Worm (Caenorhabditis elegans) whole organism, early embryonic: ENCODE results near the gene R03H10.1.

Source experiments
- B0310.2 ChIP-seq: sonication (generic microtip); optimal IDR thresholded peaks from 2 replicates; lab custom pipeline; 2016; ENCODE audit warnings: mild to moderate bottlenecking, missing genetic modification characterization, missing compliant biosample characterization
- F13C5.2 ChIP-seq: sonication (generic microtip); optimal IDR thresholded peaks from 2 replicates; lab custom pipeline; 2017; ENCODE audit warnings: mild to moderate bottlenecking, missing genetic modification characterization, inconsistent platforms, missing compliant biosample characterization
- aly-1 ChIP-seq: sonication (generic microtip); optimal IDR thresholded peaks from 2 replicates; lab custom pipeline; 2016; ENCODE audit warnings: missing genetic modification characterization, missing compliant biosample characterization
- ama-1 ChIP-seq: fragments of 150-350 bp; optimal IDR thresholded peaks from 2 replicates; lab custom pipeline; 2014
- ceh-13 ChIP-seq: fragments of 200-800 bp; sonication (Bioruptor generic); optimal IDR thresholded peaks from 2 replicates; lab custom pipeline; 2018; ENCODE audit warnings: mild to moderate bottlenecking, missing genetic modification characterization, missing compliant biosample characterization
- ceh-36 ChIP-seq: sonication (generic microtip); optimal IDR thresholded peaks from 2 replicates; lab custom pipeline; 2016; ENCODE audit warnings: missing genetic modification characterization, inconsistent platforms, missing compliant biosample characterization
- ets-7 ChIP-seq: sonication (generic microtip); optimal IDR thresholded peaks from 2 replicates; lab custom pipeline; 2016; ENCODE audit warnings: missing genotype, missing genetic modification characterization, missing compliant biosample characterization
- flt-1 ChIP-seq: fragments of 200-800 bp; sonication (Bioruptor generic); IDR thresholded peaks from 2 replicates; pipeline ENCODE4 v1.3.6; 2022; ENCODE audit warnings: missing genetic modification characterization, missing compliant biosample characterization
- hmbx-1 ChIP-seq: sonication (generic microtip); optimal IDR thresholded peaks from 2 replicates; lab custom pipeline; 2016; ENCODE audit warnings: mild to moderate bottlenecking, missing genetic modification characterization, missing compliant biosample characterization
- hmg-4 ChIP-seq: fragments of 200-800 bp; sonication (Bioruptor generic); optimal IDR thresholded peaks from 2 replicates; lab custom pipeline; 2018; ENCODE audit warnings: mild to moderate bottlenecking, missing genetic modification characterization, missing compliant biosample characterization
- hnd-1 ChIP-seq: sonication (generic microtip); optimal IDR thresholded peaks from 2 replicates; lab custom pipeline; 2016; ENCODE audit warnings: missing genetic modification characterization, missing compliant biosample characterization
- pes-1 ChIP-seq: fragments of 200-800 bp; sonication (Bioruptor generic); IDR thresholded peaks from 2 replicates; pipeline ENCODE4 v1.3.6; 2022; ENCODE audit warnings: missing genetic modification reagents, missing genetic modification characterization, missing compliant biosample characterization
- scrt-1 ChIP-seq: fragments of 200-800 bp; sonication (Bioruptor generic); IDR thresholded peaks from 2 replicates; pipeline ENCODE4 v1.3.6; 2022; ENCODE audit warnings: missing genetic modification characterization, missing compliant biosample characterization
- sea-1 ChIP-seq: fragments of 200-800 bp; sonication (Bioruptor generic); conservative IDR thresholded peaks from 2 replicates; pipeline ENCODE4 v1.3.6; 2022; ENCODE audit warnings: missing genetic modification characterization, missing compliant biosample characterization
- tbx-11 ChIP-seq: fragments of 200-800 bp; sonication (Bioruptor generic); IDR thresholded peaks from 2 replicates; pipeline ENCODE4 v1.3.6; 2022; ENCODE audit warnings: missing genetic modification characterization, missing compliant biosample characterization
- tbx-37 ChIP-seq: fragments of 200-800 bp; sonication (Bioruptor generic); conservative IDR thresholded peaks from 2 replicates; pipeline ENCODE4 v1.3.6; 2022; ENCODE audit warnings: missing genetic modification reagents, missing genetic modification characterization, missing compliant biosample characterization
- tra-4 ChIP-seq: sonication (generic microtip); optimal IDR thresholded peaks from 2 replicates; lab custom pipeline; 2017; ENCODE audit warnings: missing genetic modification characterization, missing compliant biosample characterization

R03H10.1 gene

ce11 chrII:4211113-4211512 lies 31.1 kb downstream of the R03H10.1 start, which contains the start of gene F31D5.7:
Gene F31D5.7, plus strand, starts transcription at chrII:4211413.
- no peak for TF ChIP-seq B0310.2 (tag; lab: Kevin White, UChicago)
- TF ChIP-seq hnd-1 (tag; lab: Kevin White, UChicago), result no peak
- no peak for TF ChIP-seq F13C5.2 (tag; lab: Kevin White, UChicago)
- no peak for TF ChIP-seq flt-1 (GFP tag; lab: Robert Waterston, UW)
- TF ChIP-seq aly-1 (tag; lab: Kevin White, UChicago), result no peak
- TF ChIP-seq pes-1 (GFP tag; lab: Robert Waterston, UW), result no peak
- no peak for TF ChIP-seq tbx-11
- no peak for TF ChIP-seq sea-1 (GFP tag; lab: Robert Waterston, UW)
- TF ChIP-seq scrt-1 (GFP tag; lab: Robert Waterston, UW), result no peak
- TF ChIP-seq ceh-36 (tag; lab: Kevin White, UChicago), result no peak
- no peak for TF ChIP-seq ceh-13 (GFP tag; lab: Kevin White, UChicago)
- TF ChIP-seq ets-7 (tag; lab: Kevin White, UChicago), result no peak
- TF ChIP-seq hmbx-1, result no peak
- TF ChIP-seq ama-1 (lab: Kevin White, UChicago), result no peak
- TF ChIP-seq hmg-4, result no peak

- no peak for TF ChIP-seq tbx-11
- TF ChIP-seq ceh-13 (GFP tag; lab: Kevin White, UChicago), result no peak
- no peak for TF ChIP-seq pes-1 (GFP tag; lab: Robert Waterston, UW)
- TF ChIP-seq hmg-4, result no peak
- no peak for TF ChIP-seq flt-1 (GFP tag; lab: Robert Waterston, UW)
- TF ChIP-seq ets-7 (tag; lab: Kevin White, UChicago), result no peak
- no peak for TF ChIP-seq F13C5.2 (tag; lab: Kevin White, UChicago)
- TF ChIP-seq aly-1 (tag; lab: Kevin White, UChicago), result no peak
- no peak for TF ChIP-seq tra-4 (tag; lab: Kevin White, UChicago)
- no peak for TF ChIP-seq sea-1 (GFP tag; lab: Robert Waterston, UW)
- TF ChIP-seq tbx-37, result no peak
- TF ChIP-seq hmbx-1, result no peak
- TF ChIP-seq scrt-1 (GFP tag; lab: Robert Waterston, UW), result no peak
- no peak for TF ChIP-seq ama-1 (lab: Kevin White, UChicago)
Observed at ce11 chrII:4215318-4215717, 35.3 kb downstream of the R03H10.1 start, which contains the start of gene F31D5.2. Gene F31D5.2, plus strand, starts transcription at chrII:4215618.

- TF ChIP-seq tbx-11, result no peak
- no peak for TF ChIP-seq hmbx-1
- TF ChIP-seq ets-7 (tag; lab: Kevin White, UChicago), result no peak
- TF ChIP-seq tra-4 (tag; lab: Kevin White, UChicago), result no peak
- TF ChIP-seq ceh-36 (tag; lab: Kevin White, UChicago), result no peak
- no peak for TF ChIP-seq sea-1 (GFP tag; lab: Robert Waterston, UW)
- no peak for TF ChIP-seq hmg-4
- no peak for TF ChIP-seq ceh-13 (GFP tag; lab: Kevin White, UChicago)
- TF ChIP-seq F13C5.2 (tag; lab: Kevin White, UChicago), result no peak
- TF ChIP-seq aly-1 (tag; lab: Kevin White, UChicago), result no peak
- no peak for TF ChIP-seq tbx-37
- TF ChIP-seq scrt-1 (GFP tag; lab: Robert Waterston, UW), result no peak
Observed at ce11 chrII:4219062-4219461, 39.0 kb downstream of the R03H10.1 start, which contains the start of gene F31D5.1. Gene F31D5.1, plus strand, starts transcription at chrII:4219362.

- TF ChIP-seq B0310.2 (tag; lab: Kevin White, UChicago) (no peak), tbx-11 (no peak), scrt-1 (GFP tag; lab: Robert Waterston, UW) (no peak), hnd-1 (tag; lab: Kevin White, UChicago) (no peak), ceh-13 (GFP tag; lab: Kevin White, UChicago) (no peak), hmbx-1 (no peak), tbx-37 (no peak), hmg-4 (no peak), ama-1 (lab: Kevin White, UChicago) (no peak), ceh-36 (tag; lab: Kevin White, UChicago) (no peak), F13C5.2 (tag; lab: Kevin White, UChicago) (no peak), pes-1 (GFP tag; lab: Robert Waterston, UW) (no peak), tra-4 (tag; lab: Kevin White, UChicago) (no peak), aly-1 (tag; lab: Kevin White, UChicago) (no peak), ets-7 (tag; lab: Kevin White, UChicago) (no peak), sea-1 (GFP tag; lab: Robert Waterston, UW) (no peak), flt-1 (GFP tag; lab: Robert Waterston, UW) (no peak)
Observed at ce11 chrII:4222469-4222868, 42.4 kb downstream of the R03H10.1 start.

ce11 chrII:4222983-4223382 lies 42.9 kb downstream of the R03H10.1 start, which contains the start of gene C16A11.5:
Gene C16A11.5, plus strand, starts transcription at chrII:4223305.
- TF ChIP-seq tbx-37 (no peak), pes-1 (GFP tag; lab: Robert Waterston, UW) (no peak), sea-1 (GFP tag; lab: Robert Waterston, UW) (no peak), hnd-1 (tag; lab: Kevin White, UChicago) (no peak), tbx-11 (no peak), ets-7 (tag; lab: Kevin White, UChicago) (no peak), F13C5.2 (tag; lab: Kevin White, UChicago) (no peak), ama-1 (lab: Kevin White, UChicago) (no peak), B0310.2 (tag; lab: Kevin White, UChicago) (no peak), flt-1 (GFP tag; lab: Robert Waterston, UW) (no peak), tra-4 (tag; lab: Kevin White, UChicago) (no peak), hmbx-1 (no peak), ceh-13 (GFP tag; lab: Kevin White, UChicago) (no peak), scrt-1 (GFP tag; lab: Robert Waterston, UW) (no peak), aly-1 (tag; lab: Kevin White, UChicago) (no peak), hmg-4 (no peak), ceh-36 (tag; lab: Kevin White, UChicago) (no peak)

- no peak for TF ChIP-seq sea-1 (GFP tag; lab: Robert Waterston, UW)
- no peak for TF ChIP-seq scrt-1 (GFP tag; lab: Robert Waterston, UW)
- TF ChIP-seq tbx-11, result no peak
- no peak for TF ChIP-seq F13C5.2 (tag; lab: Kevin White, UChicago)
- no peak for TF ChIP-seq ets-7 (tag; lab: Kevin White, UChicago)
- no peak for TF ChIP-seq flt-1 (GFP tag; lab: Robert Waterston, UW)
- TF ChIP-seq tbx-37, result no peak
- no peak for TF ChIP-seq hmbx-1
Observed at ce11 chrII:4226598-4227096, 46.6 kb downstream of the R03H10.1 start, which contains the start of gene C16A11.4. Gene C16A11.4, plus strand, starts transcription at chrII:4227046.
